Worm (Caenorhabditis elegans) whole organism, L4/young adult: ENCODE data around the gene F52E1.14.

Experiments
- W03F9.2 ChIP-seq: fragments of 150-350 bp; optimal IDR thresholded peaks from 2 replicates; lab custom pipeline; 2014; ENCODE audit warnings: missing biosample characterization, missing genetic modification characterization
- dao-5 ChIP-seq: sonication (generic microtip); optimal IDR thresholded peaks from 2 replicates; lab custom pipeline; 2016; ENCODE audit warnings: missing genotype, missing genetic modification characterization, moderate library complexity, missing compliant biosample characterization

ce11 chrV:8351371-8351770 lies 32.4 kb upstream of the F52E1.14 start, which contains the start of gene srsx-22:
- TF ChIP-seq dao-5 (tag; lab: Kevin White, UChicago), result no peak
- TF ChIP-seq W03F9.2, result no peak
